Worm (Caenorhabditis elegans): ENCODE data around the gene F07D3.3.

F07D3.3 gene

ce11 chrV:9462605-9463004 lies at the start of gene F07D3.3:
Gene F07D3.3 (minus strand): TSS chrV:9462705.
- TF ChIP-seq unc-62 (GFP tag; optimal IDR thresholded peaks at IDR 0.05), result no peak

- TF ChIP-seq unc-62 (GFP tag; optimal IDR thresholded peaks at IDR 0.05), result no peak
These were observed 47.1 kb upstream of the F07D3.3 start for ce11 chrV:9509597-9509996.

ce11 chrV:9507742-9508141 lies 45.2 kb upstream of the F07D3.3 start, which contains the start of gene acs-14:
Gene acs-14 (plus strand): TSS chrV:9508132.
- no peak for TF ChIP-seq unc-62 (GFP tag; optimal IDR thresholded peaks at IDR 0.05)

ce11 chrV:9506931-9507330 lies 44.4 kb upstream of the F07D3.3 start:
- TF ChIP-seq unc-62 (GFP tag; optimal IDR thresholded peaks at IDR 0.05), result no peak

- no peak for TF ChIP-seq unc-62 (GFP tag; optimal IDR thresholded peaks at IDR 0.05)
These were observed 42.0 kb upstream of the F07D3.3 start, which contains the start of gene haao-1 for ce11 chrV:9504474-9504960. Gene haao-1 (plus strand): TSS chrV:9504910.

- no peak for TF ChIP-seq unc-62 (GFP tag; optimal IDR thresholded peaks at IDR 0.05)
These were observed 40.8 kb upstream of the F07D3.3 start for ce11 chrV:9503152-9503817.

ce11 chrV:9500826-9501451 lies 38.4 kb upstream of the F07D3.3 start, which contains the start of gene swt-5:
Gene swt-5 (plus strand): TSS chrV:9501401.
- TF ChIP-seq unc-62 (GFP tag; optimal IDR thresholded peaks at IDR 0.05), result no peak

- TF ChIP-seq unc-62 (GFP tag; optimal IDR thresholded peaks at IDR 0.05), result no peak
These were observed 36.8 kb upstream of the F07D3.3 start for ce11 chrV:9499295-9499694.

- no peak for TF ChIP-seq unc-62 (GFP tag; optimal IDR thresholded peaks at IDR 0.05)
These were observed 34.2 kb upstream of the F07D3.3 start, which contains the start of gene gsnl-1 for ce11 chrV:9496742-9497141. Gene gsnl-1 (plus strand): TSS chrV:9497042.

ce11 chrV:9492460-9492859 lies 30.0 kb upstream of the F07D3.3 start:
- TF ChIP-seq unc-62 (GFP tag; optimal IDR thresholded peaks at IDR 0.05), result no peak

- no peak for TF ChIP-seq unc-62 (GFP tag; optimal IDR thresholded peaks at IDR 0.05)
These were observed 29.1 kb upstream of the F07D3.3 start, which contains the start of gene K06A4.7 for ce11 chrV:9491440-9492160. Gene K06A4.7 (minus strand): TSS chrV:9491490.

ce11 chrV:9489411-9489810 lies 26.9 kb upstream of the F07D3.3 start, which contains the start of gene K06A4.10:
Gene K06A4.10 (minus strand): TSS chrV:9489800.
- TF ChIP-seq unc-62 (GFP tag; optimal IDR thresholded peaks at IDR 0.05), result no peak

- no peak for TF ChIP-seq unc-62 (GFP tag; optimal IDR thresholded peaks at IDR 0.05)
These were observed 23.0 kb upstream of the F07D3.3 start for ce11 chrV:9485508-9485907.

- TF ChIP-seq unc-62 (GFP tag; optimal IDR thresholded peaks at IDR 0.05), result no peak
These were observed 21.3 kb upstream of the F07D3.3 start, which contains the start of gene K06A4.2 for ce11 chrV:9483738-9484256. Gene K06A4.2 (plus strand): TSS chrV:9484206.

ce11 chrV:9480566-9480965 lies 18.1 kb upstream of the F07D3.3 start, which contains the start of gene K06A4.6:
Gene K06A4.6 (minus strand): TSS chrV:9480666.
- no peak for TF ChIP-seq unc-62 (GFP tag; optimal IDR thresholded peaks at IDR 0.05)

- TF ChIP-seq unc-62 (GFP tag; optimal IDR thresholded peaks at IDR 0.05), result no peak
These were observed 15.4 kb upstream of the F07D3.3 start, which contains the start of gene nas-3 for ce11 chrV:9477863-9478262. Gene nas-3 (plus strand): TSS chrV:9478163.

Measured in whole organism, dauer.